Fruit fly (Drosophila melanogaster) S2 (cell line): ENCODE results near the gene 5-HT2A.

ENCODE experiments used
- CG8478 ChIP-seq: fragments of >200 bp; optimal IDR thresholded peaks from 2 replicates; lab custom pipeline; 2018
- CTCF ChIP-seq, 2 experiments: fragments of >200 bp; optimal IDR thresholded peaks; 2 replicates each; lab custom pipeline; 2018

DNA sequence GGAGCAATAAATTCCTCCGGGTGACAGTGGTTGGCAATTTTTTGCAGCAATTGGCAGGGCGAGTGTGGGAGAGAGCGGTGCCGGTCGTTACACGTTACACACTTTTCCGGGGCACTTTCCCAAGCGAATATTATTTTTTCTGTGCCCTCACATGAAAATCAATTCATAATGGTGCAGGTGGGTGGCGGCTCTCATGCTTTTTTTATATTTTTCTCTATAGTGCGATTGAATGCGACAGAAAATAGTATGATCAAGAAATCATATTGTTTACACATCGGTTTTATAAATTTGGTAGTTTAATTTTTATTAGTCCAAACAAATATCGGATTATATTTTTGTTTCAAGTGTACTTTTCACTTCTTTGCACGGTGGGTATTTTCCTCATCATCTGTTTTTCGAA, 49.0 kb downstream of the 5-HT2A start:
- no peak for TF ChIP-seq CG8478 (lab: Kevin White, UChicago)
- TF ChIP-seq CTCF (optimal IDR thresholded peaks at IDR 0.05; lab: Kevin White, UChicago) = no peak
